Fruit fly (Drosophila melanogaster) whole organism, embryonic: Measurements from ENCODE around the gene Sodh2.

Experiments used
- CG1024 ChIP-seq: fragments of 200-800 bp; sonication (Bioruptor generic); IDR thresholded peaks from 2 replicates; pipeline ENCODE4 v1.3.6; 2022; ENCODE audit warnings: missing biosample characterization, missing genetic modification characterization
- CG10321 ChIP-seq: fragments of 200-800 bp; sonication (Bioruptor generic); IDR thresholded peaks from 2 replicates; pipeline ENCODE4 v1.3.6; 2022; ENCODE audit warnings: missing biosample characterization, missing genetic modification characterization
- CG11093 ChIP-seq: fragments of 200-800 bp; sonication (Bioruptor generic); IDR thresholded peaks from 3 replicates; pipeline ENCODE4 v1.3.6; 2022; ENCODE audit warnings: missing biosample characterization, missing genetic modification characterization
- CG15073 ChIP-seq: fragments of 200-800 bp; sonication (Bioruptor generic); optimal IDR thresholded peaks from 2 replicates; lab custom pipeline; 2016; ENCODE audit warnings: missing biosample characterization, missing genetic modification characterization
- CG17328 ChIP-seq: fragments of 200-800 bp; sonication (Bioruptor generic); IDR thresholded peaks from 2 replicates; pipeline ENCODE4 v1.3.6; 2022; ENCODE audit warnings: missing biosample characterization, missing genetic modification characterization
- CG17359 ChIP-seq: fragments of 200-800 bp; sonication (Bioruptor generic); optimal IDR thresholded peaks from 3 replicates; lab custom pipeline; 2018; ENCODE audit warnings: missing biosample characterization, mild to moderate bottlenecking, missing genetic modification characterization, moderate library complexity
- CG18476 ChIP-seq: fragments of 200-800 bp; sonication (Bioruptor generic); optimal IDR thresholded peaks from 2 replicates; lab custom pipeline; 2016; ENCODE audit warnings: missing biosample characterization, mild to moderate bottlenecking, missing genetic modification characterization
- CG3995 ChIP-seq: fragments of 200-800 bp; sonication (Bioruptor generic); optimal IDR thresholded peaks from 3 replicates; lab custom pipeline; 2016; ENCODE audit warnings: missing biosample characterization, missing genetic modification characterization
- CG4424 ChIP-seq: fragments of 200-800 bp; sonication (Bioruptor generic); optimal IDR thresholded peaks from 3 replicates; lab custom pipeline; 2016; ENCODE audit warnings: missing biosample characterization, missing genetic modification characterization
- CG6175 ChIP-seq: fragments of 200-800 bp; sonication (Bioruptor generic); IDR thresholded peaks from 3 replicates; pipeline ENCODE4 v1.3.6; 2022; ENCODE audit warnings: missing biosample characterization, missing genetic modification characterization
- CG6854 ChIP-seq: fragments of 200-800 bp; sonication (Bioruptor generic); optimal IDR thresholded peaks from 3 replicates; lab custom pipeline; 2017; ENCODE audit warnings: missing biosample characterization, mild to moderate bottlenecking, missing genetic modification characterization
- CG7372 ChIP-seq: fragments of 200-800 bp; sonication (Bioruptor generic); IDR thresholded peaks from 2 replicates; pipeline ENCODE4 v1.3.6; 2022; ENCODE audit warnings: missing biosample characterization, missing genetic modification characterization
- CG8290 ChIP-seq, 3 experiments: fragments of 200-800 bp; sonication (Bioruptor generic); optimal IDR thresholded peaks; 2 replicates each; lab custom pipeline; 2016 to 2019; ENCODE audit warnings: missing biosample characterization in 3 of 3, missing genetic modification characterization in 3 of 3, mild to moderate bottlenecking in 2 of 3, moderate library complexity in 1 of 3
- CG9437 ChIP-seq: fragments of 200-800 bp; sonication (Bioruptor generic); optimal IDR thresholded peaks from 2 replicates; lab custom pipeline; 2018; ENCODE audit warnings: missing biosample characterization, mild to moderate bottlenecking, missing genetic modification characterization
- CG9727 ChIP-seq: fragments of 200-800 bp; sonication (Bioruptor generic); optimal IDR thresholded peaks from 3 replicates; lab custom pipeline; 2017; ENCODE audit warnings: missing biosample characterization, mild to moderate bottlenecking, missing genetic modification characterization
- D ChIP-seq, 2 experiments: fragments of 200-800 bp in 1 of 2; fragments of >200 bp in 1 of 2; sonication (Bioruptor generic) in 1 of 2; optimal IDR thresholded peaks; 2 replicates in 1 of 2; 3 replicates in 1 of 2; lab custom pipeline; 2017; ENCODE audit warnings: mild to moderate bottlenecking in 1 of 2, missing biosample characterization in 1 of 2, missing genetic modification characterization in 1 of 2, missing genetic modification reagents in 1 of 2
- Hey ChIP-seq: fragments of 200-800 bp; sonication (Bioruptor generic); optimal IDR thresholded peaks from 3 replicates; lab custom pipeline; 2018; ENCODE audit warnings: missing biosample characterization, mild to moderate bottlenecking, missing genetic modification characterization
- Hr3 ChIP-seq: fragments of 200-800 bp; sonication (Bioruptor generic); optimal IDR thresholded peaks from 3 replicates; lab custom pipeline; 2016; ENCODE audit warnings: missing biosample characterization, missing genetic modification characterization
- Hr51 ChIP-seq, 2 experiments: fragments of 200-800 bp; sonication (Bioruptor generic); optimal IDR thresholded peaks; 2 replicates in 1 of 2; 3 replicates in 1 of 2; lab custom pipeline; 2016 to 2018; ENCODE audit warnings: missing biosample characterization in 2 of 2, missing genetic modification characterization in 2 of 2, mild to moderate bottlenecking in 1 of 2, moderate library complexity in 1 of 2
- Jarid2 ChIP-seq: fragments of 200-800 bp; sonication (Bioruptor generic); optimal IDR thresholded peaks from 3 replicates; lab custom pipeline; 2017; ENCODE audit warnings: mild to moderate bottlenecking, missing biosample characterization, missing genetic modification reagents, missing genetic modification characterization
- Med ChIP-seq: fragments of 200-800 bp; sonication (Bioruptor generic); peaks from one replicate; lab custom pipeline; 2016; ENCODE audit warnings: missing biosample characterization, missing genetic modification characterization, mild to moderate bottlenecking, inconsistent platforms, moderate library complexity
- NK7.1 ChIP-seq: fragments of 200-800 bp; sonication (Bioruptor generic); optimal IDR thresholded peaks from 3 replicates; lab custom pipeline; 2016; ENCODE audit warnings: missing biosample characterization, missing genetic modification characterization
- Nf-YC ChIP-seq: fragments of 200-800 bp; optimal IDR thresholded peaks from 3 replicates; lab custom pipeline; 2019; ENCODE audit warnings: missing biosample characterization, mild to moderate bottlenecking, missing genetic modification characterization, moderate library complexity
- Opbp ChIP-seq: fragments of 200-800 bp; sonication (Bioruptor generic); IDR thresholded peaks from 3 replicates; pipeline ENCODE4 v1.3.6; 2022; ENCODE audit warnings: missing biosample characterization, missing genetic modification characterization; ENCODE audit not compliant: partially characterized antibody
- Side ChIP-seq: fragments of 200-800 bp; sonication (Bioruptor generic); optimal IDR thresholded peaks from 2 replicates; lab custom pipeline; 2016; ENCODE audit warnings: missing biosample characterization, missing genetic modification characterization
- Six4 ChIP-seq: fragments of 200-800 bp; sonication (Bioruptor generic); optimal IDR thresholded peaks from 2 replicates; lab custom pipeline; 2016; ENCODE audit warnings: missing biosample characterization, missing genetic modification characterization
- Spps ChIP-seq: fragments of 200-800 bp; sonication (Bioruptor generic); optimal IDR thresholded peaks from 2 replicates; lab custom pipeline; 2018; ENCODE audit warnings: missing biosample characterization, mild to moderate bottlenecking, missing genetic modification characterization
- az2 ChIP-seq: fragments of 200-800 bp; sonication (Bioruptor generic); optimal IDR thresholded peaks from 3 replicates; lab custom pipeline; 2016; ENCODE audit warnings: missing biosample characterization, missing genetic modification characterization
- bsh ChIP-seq, 2 experiments: fragments of 200-800 bp; sonication (Bioruptor generic); optimal IDR thresholded peaks; 2 replicates each; lab custom pipeline; 2017 to 2018; ENCODE audit warnings: mild to moderate bottlenecking in 2 of 2, missing biosample characterization in 2 of 2, missing genetic modification characterization in 2 of 2, moderate library complexity in 1 of 2
- cato ChIP-seq: fragments of 200-800 bp; sonication (Bioruptor generic); optimal IDR thresholded peaks from 2 replicates; lab custom pipeline; 2016; ENCODE audit warnings: missing biosample characterization, missing genetic modification characterization, borderline replicate concordance
- caup ChIP-seq: fragments of 200-800 bp; sonication (Bioruptor generic); optimal IDR thresholded peaks from 3 replicates; lab custom pipeline; 2017; ENCODE audit warnings: missing biosample characterization, mild to moderate bottlenecking, missing genetic modification characterization, moderate library complexity; ENCODE audit not compliant: severe bottlenecking
- crc ChIP-seq: fragments of 200-800 bp; sonication (Bioruptor generic); optimal IDR thresholded peaks from 2 replicates; lab custom pipeline; 2016; ENCODE audit warnings: missing biosample characterization, missing genetic modification characterization
- eve ChIP-seq, 2 experiments: fragments of >200 bp; optimal IDR thresholded peaks; 2 replicates each; lab custom pipeline; 2017; ENCODE audit warnings: missing biosample characterization in 2 of 2, missing genetic modification characterization in 2 of 2
- kah ChIP-seq: fragments of 200-800 bp; sonication (Bioruptor generic); optimal IDR thresholded peaks from 2 replicates; lab custom pipeline; 2018; ENCODE audit warnings: missing biosample characterization, mild to moderate bottlenecking, missing genetic modification characterization
- klu ChIP-seq: fragments of 200-800 bp; sonication (Bioruptor generic); IDR thresholded peaks from 2 replicates; pipeline ENCODE4 v1.3.6; 2022; ENCODE audit warnings: missing biosample characterization, missing genetic modification characterization
- pho ChIP-seq: fragments of 200-800 bp; sonication (Bioruptor generic); optimal IDR thresholded peaks from 2 replicates; lab custom pipeline; 2016; ENCODE audit warnings: missing biosample characterization, missing genetic modification characterization
- psq ChIP-seq: fragments of 200-800 bp; sonication (Bioruptor generic); optimal IDR thresholded peaks from 2 replicates; lab custom pipeline; 2017; ENCODE audit warnings: missing biosample characterization, missing genetic modification characterization
- repo ChIP-seq: fragments of 200-800 bp; sonication (Bioruptor generic); optimal IDR thresholded peaks from 2 replicates; lab custom pipeline; 2016; ENCODE audit warnings: missing biosample characterization, missing genetic modification characterization
- ro ChIP-seq: fragments of 200-800 bp; sonication (Bioruptor generic); IDR thresholded peaks from 2 replicates; pipeline ENCODE4 v1.3.6; 2022; ENCODE audit warnings: missing biosample characterization, missing genetic modification characterization
- scrt ChIP-seq: fragments of 200-800 bp; sonication (Bioruptor generic); optimal IDR thresholded peaks from 2 replicates; lab custom pipeline; 2018; ENCODE audit warnings: missing biosample characterization, mild to moderate bottlenecking, missing genetic modification characterization, moderate library complexity
- sens ChIP-seq: fragments of 200-800 bp; sonication (Bioruptor generic); peaks from one replicate; lab custom pipeline; 2016; ENCODE audit warnings: missing biosample characterization, missing genetic modification characterization
- sens-2 ChIP-seq: fragments of 200-800 bp; sonication (Bioruptor generic); IDR thresholded peaks from 2 replicates; pipeline ENCODE4 v1.3.6; 2022; ENCODE audit warnings: missing biosample characterization, missing genetic modification characterization
- tap ChIP-seq: fragments of 200-800 bp; optimal IDR thresholded peaks from 3 replicates; lab custom pipeline; 2019; ENCODE audit warnings: missing biosample characterization, mild to moderate bottlenecking, missing genetic modification characterization, moderate library complexity
- unc-4 ChIP-seq: fragments of 200-800 bp; sonication (Bioruptor generic); IDR thresholded peaks from 2 replicates; pipeline ENCODE4 v1.3.6; 2022; ENCODE audit warnings: missing biosample characterization, missing genetic modification characterization; ENCODE audit not compliant: partially characterized antibody
- wek ChIP-seq: fragments of 200-800 bp; sonication (Bioruptor generic); optimal IDR thresholded peaks from 3 replicates; lab custom pipeline; 2018; ENCODE audit warnings: missing biosample characterization, mild to moderate bottlenecking, missing genetic modification characterization, moderate library complexity
- zen2 ChIP-seq: fragments of 200-800 bp; sonication (Bioruptor generic); IDR thresholded peaks from 3 replicates; pipeline ENCODE4 v1.3.6; 2022; ENCODE audit warnings: missing biosample characterization, missing genetic modification characterization; ENCODE audit not compliant: partially characterized antibody
- zfh1 ChIP-seq: fragments of 200-800 bp; sonication (Bioruptor generic); IDR thresholded peaks from 3 replicates; pipeline ENCODE4 v1.3.6; 2022; ENCODE audit warnings: missing biosample characterization, missing genetic modification characterization

Sodh2 gene

DNA sequence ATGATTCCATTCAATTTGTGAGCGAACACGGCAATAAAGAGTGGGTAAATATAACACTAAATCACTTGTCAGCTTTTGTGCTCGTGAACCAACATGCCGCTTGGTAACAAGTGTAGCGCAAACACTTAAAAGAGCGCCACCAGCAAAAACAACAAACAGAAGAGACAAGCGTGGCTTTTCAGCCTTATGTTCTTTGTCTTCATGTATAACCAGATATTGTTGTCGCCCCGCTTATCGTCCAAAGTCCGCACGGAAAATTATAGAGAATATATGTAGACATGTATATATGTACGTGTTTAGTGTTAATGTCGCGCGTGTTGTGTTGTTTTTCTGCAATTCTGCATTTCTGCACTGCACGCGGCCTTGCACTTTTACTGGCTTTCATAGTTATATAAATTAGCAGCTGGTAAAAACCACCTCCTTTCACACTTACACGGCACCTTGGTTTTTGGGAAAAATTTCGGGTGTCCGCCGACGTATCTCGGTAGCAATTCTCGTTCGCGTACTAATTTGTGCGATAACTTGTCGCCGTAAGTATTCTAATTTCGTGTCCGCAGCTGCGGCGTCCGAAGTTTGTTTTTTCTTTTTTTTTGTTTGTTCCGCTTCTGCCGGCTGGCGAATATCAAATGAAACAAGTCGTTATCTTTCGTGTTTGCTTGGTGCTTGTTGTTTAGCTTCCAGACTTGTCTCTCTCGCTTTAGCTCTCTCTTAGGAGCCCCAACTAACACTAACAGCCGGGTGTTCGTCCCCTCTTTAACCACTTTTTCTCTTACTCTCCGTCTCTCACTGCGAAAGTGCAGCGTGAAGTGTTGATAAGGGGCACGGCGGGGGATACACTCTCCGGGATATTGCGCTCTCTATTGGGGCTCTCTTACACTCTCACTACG lies 12.7 kb downstream of the Sodh2 start (continued):
- peak; percentile 90 for TF ChIP-seq Med (GFP tag; lab: Kevin White, UChicago)
- TF ChIP-seq sens-2 (GFP tag; lab: Robert Waterston, UW): no peak
- TF ChIP-seq caup: peak; percentile 30
- no peak for TF ChIP-seq CG15073
- peak; percentile 40; the same call in 1 of the 2 replicates for TF ChIP-seq unc-4
- TF ChIP-seq CG18476: no peak
- TF ChIP-seq kah (GFP tag; lab: Kevin White, UChicago): peak; percentile 79
- TF ChIP-seq CG6854: no peak
- no peak for TF ChIP-seq CG7372
- TF ChIP-seq CG10321 (GFP tag; lab: Robert Waterston, UW): no peak
- TF ChIP-seq CG9437 (GFP tag; lab: Kevin White, UChicago): no peak
- TF ChIP-seq Jarid2: peak; percentile 30
- no peak for TF ChIP-seq repo
- no peak for TF ChIP-seq CG8290 (GFP tag; optimal IDR thresholded peaks at IDR 0.05; lab: Kevin White, UChicago)
- peak in 1 of 2 experiments; percentile 65 for TF ChIP-seq CG8290 (tag; optimal IDR thresholded peaks at IDR 0.05; lab: Kevin White, UChicago)
- TF ChIP-seq CG3995: peak; percentile 58
- TF ChIP-seq tap (tag; lab: Kevin White, UChicago): peak; percentile 10
- TF ChIP-seq Hr51 (GFP tag; optimal IDR thresholded peaks at IDR 0.05; lab: Kevin White, UChicago): peak in 1 of 2 experiments; percentile 9

DNA sequence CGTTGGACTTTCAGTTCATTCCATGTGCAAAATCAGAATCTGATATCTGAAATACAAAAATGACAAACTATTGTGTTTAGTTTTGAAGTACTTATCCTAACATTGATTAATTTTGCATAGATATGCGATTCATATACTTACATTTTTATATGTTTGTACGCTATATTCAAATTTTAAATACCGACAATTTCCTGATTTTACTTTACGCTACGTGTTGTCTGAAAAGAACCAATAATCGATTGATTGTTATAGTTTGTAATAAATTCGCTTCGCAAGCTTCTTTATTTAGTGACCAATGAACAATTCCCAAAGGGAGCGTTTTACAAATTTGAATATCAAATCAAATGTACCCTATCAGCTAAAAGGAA lies 13.3 kb downstream of the Sodh2 start, which contains the start of gene Ak3:
Gene Ak3, minus strand, starts transcription at position 69 of the 368 bp plus-strand sequence.
- TF ChIP-seq sens (GFP tag; lab: Kevin White, UChicago) (peak; percentile 43), az2 (GFP tag; lab: Kevin White, UChicago) (no peak), CG17328 (GFP tag; lab: Robert Waterston, UW) (no peak), unc-4 (0 out of 2 replicates have a peak, but pooled peaks have one; percentile 3), crc (no peak)

DNA sequence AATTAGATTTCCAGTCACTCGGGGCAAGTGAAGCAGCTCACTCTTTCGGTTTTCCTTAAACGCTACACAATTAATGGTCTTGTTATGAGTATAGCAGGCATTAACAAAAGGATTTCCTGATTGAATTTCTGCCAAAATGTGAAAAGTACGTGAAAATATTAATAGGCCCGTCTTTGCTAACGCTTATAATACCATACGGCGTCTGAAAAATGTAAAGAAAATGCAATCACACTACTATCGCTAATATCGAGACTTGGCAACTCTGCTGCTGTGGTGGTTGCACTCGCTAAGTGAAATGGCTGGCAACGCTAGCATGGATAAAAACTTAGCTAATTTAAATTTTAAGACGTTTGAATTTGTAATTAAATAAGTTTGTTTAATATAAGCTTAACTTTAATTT lies 17.1 kb downstream of the Sodh2 start, which contains the start of gene CG6621:
Gene CG6621, minus strand, starts transcription at position 205 of the 400 bp plus-strand sequence.
- TF ChIP-seq CG11093 (GFP tag; lab: Robert Waterston, UW) (no peak), scrt (GFP tag; lab: Kevin White, UChicago) (no peak), wek (GFP tag; lab: Kevin White, UChicago) (no peak), cato (GFP tag; lab: Kevin White, UChicago) (no peak), Hr3 (GFP tag; lab: Kevin White, UChicago) (no peak), Side (GFP tag; lab: Kevin White, UChicago) (no peak), CG4424 (GFP tag; lab: Kevin White, UChicago) (no peak), CG1024 (GFP tag; lab: Robert Waterston, UW) (no peak), Six4 (no peak), zfh1 (GFP tag; lab: Robert Waterston, UW) (no peak), CG9727 (GFP tag; lab: Kevin White, UChicago) (no peak), klu (GFP tag; lab: Robert Waterston, UW) (no peak), CG17359 (tag; lab: Kevin White, UChicago) (no peak), eve (GFP tag; optimal IDR thresholded peaks at IDR 0.05; lab: Kevin White, UChicago) (no peak), Spps (tag; lab: Kevin White, UChicago) (no peak), NK7.1 (GFP tag; lab: Kevin White, UChicago) (no peak), bsh (GFP tag; optimal IDR thresholded peaks at IDR 0.05; lab: Kevin White, UChicago) (no peak), zen2 (GFP tag; lab: Robert Waterston, UW) (peak; percentile 15; the same call in 1 of the 3 replicates), ro (GFP tag; lab: Robert Waterston, UW) (no peak), CG17328 (GFP tag; lab: Robert Waterston, UW) (no peak), psq (GFP tag; lab: Kevin White, UChicago) (no peak), D (optimal IDR thresholded peaks at IDR 0.05; lab: Kevin White, UChicago) (no peak), D (GFP tag; optimal IDR thresholded peaks at IDR 0.05; lab: Kevin White, UChicago) (no peak), CG6175 (no peak), Hey (tag; lab: Kevin White, UChicago) (no peak), Nf-YC (no peak), Opbp (GFP tag; lab: Robert Waterston, UW) (peak; percentile 79), pho (GFP tag; lab: Kevin White, UChicago) (peak; percentile 4)
